Worm (Caenorhabditis elegans) whole organism, young adult: Measurements from ENCODE around the gene tag-273.

Source experiments
- F57A8.1 ChIP-seq: fragments of 200-800 bp; sonication (Bioruptor generic); optimal IDR thresholded peaks from 2 replicates; lab custom pipeline; 2018; ENCODE audit warnings: mild to moderate bottlenecking, missing genetic modification characterization, moderate library complexity, missing compliant biosample characterization
- akir-1 ChIP-seq: fragments of 200-800 bp; sonication (Bioruptor generic); optimal IDR thresholded peaks from 2 replicates; lab custom pipeline; 2018; ENCODE audit warnings: mild to moderate bottlenecking, missing genetic modification characterization, moderate library complexity, missing compliant biosample characterization
- ceh-40 ChIP-seq: fragments of 200-800 bp; sonication (Bioruptor generic); IDR thresholded peaks from 2 replicates; pipeline ENCODE4 v1.3.6; 2022; ENCODE audit warnings: missing genetic modification characterization, missing compliant biosample characterization
- efl-1 ChIP-seq: fragments of 150-350 bp; optimal IDR thresholded peaks from 2 replicates; lab custom pipeline; 2014; ENCODE audit warnings: missing biosample characterization, missing genetic modification reagents, missing genetic modification characterization
- ets-4 ChIP-seq: fragments of 200-800 bp; sonication (Bioruptor generic); optimal IDR thresholded peaks from 2 replicates; lab custom pipeline; 2018; ENCODE audit warnings: mild to moderate bottlenecking, missing genetic modification characterization, missing compliant biosample characterization
- lsl-1 ChIP-seq: fragments of 200-800 bp; sonication (Bioruptor generic); optimal IDR thresholded peaks from 2 replicates; lab custom pipeline; 2018; ENCODE audit warnings: mild to moderate bottlenecking, missing genetic modification characterization, moderate library complexity, missing compliant biosample characterization
- nfya-1 ChIP-seq: sonication (generic microtip); optimal IDR thresholded peaks from 2 replicates; lab custom pipeline; 2017; ENCODE audit warnings: antibody characterized with exemption, missing compliant biosample characterization, missing genetic modification characterization, borderline replicate concordance; ENCODE audit not compliant: insufficient read depth
- nfya-2 ChIP-seq: fragments of 200-800 bp; sonication (Bioruptor generic); IDR thresholded peaks from 2 replicates; pipeline ENCODE4 v1.3.6; 2022; ENCODE audit warnings: missing genetic modification reagents, missing genetic modification characterization, missing compliant biosample characterization
- pbrm-1 ChIP-seq: fragments of 200-800 bp; sonication (Bioruptor generic); IDR thresholded peaks from 2 replicates; pipeline ENCODE4 v1.3.6; 2022; ENCODE audit warnings: missing genetic modification reagents, missing genetic modification characterization, missing compliant biosample characterization
- unc-62 ChIP-seq: fragments of 150-350 bp; optimal IDR thresholded peaks from 2 replicates; lab custom pipeline; 2014; ENCODE audit warnings: missing biosample characterization, missing genetic modification reagents, missing genetic modification characterization

- TF ChIP-seq ceh-40 (GFP tag; lab: Robert Waterston, UW) (no peak), pbrm-1 (GFP tag; lab: Robert Waterston, UW) (no peak), akir-1 (GFP tag; lab: Kevin White, UChicago) (no peak), lsl-1 (GFP tag; lab: Kevin White, UChicago) (no peak), efl-1 (GFP tag; lab: Kevin White, UChicago) (no peak), unc-62 (GFP tag; lab: Kevin White, UChicago) (no peak), F57A8.1 (GFP tag; lab: Kevin White, UChicago) (no peak), ets-4 (GFP tag; lab: Kevin White, UChicago) (no peak), nfya-1 (tag; lab: Kevin White, UChicago) (no peak), nfya-2 (GFP tag; lab: Robert Waterston, UW) (no peak)
Measured at ce11 chrIV:14495474-14495873, 9.5 kb downstream of the tag-273 start.
